Fruit fly (Drosophila melanogaster) whole organism, wandering third instar larva: ENCODE measurements around the gene Ocrl.

Experiments
- Abd-B ChIP-seq: fragments of >200 bp; optimal IDR thresholded peaks from 2 replicates; lab custom pipeline; 2017; ENCODE audit warnings: missing biosample characterization, missing genetic modification characterization
- CG32264 ChIP-seq: fragments of 200-800 bp; sonication (Bioruptor generic); optimal IDR thresholded peaks from 2 replicates; lab custom pipeline; 2016; ENCODE audit warnings: missing biosample characterization, missing genetic modification characterization
- CG9705 ChIP-seq: fragments of 200-800 bp; sonication (Bioruptor generic); optimal IDR thresholded peaks from 2 replicates; lab custom pipeline; 2018; ENCODE audit warnings: missing biosample characterization, mild to moderate bottlenecking, missing genetic modification characterization
- CrebA ChIP-seq: fragments of 200-800 bp; sonication (Bioruptor generic); optimal IDR thresholded peaks from 2 replicates; lab custom pipeline; 2016; ENCODE audit warnings: missing biosample characterization, mild to moderate bottlenecking, missing genetic modification characterization, borderline replicate concordance
- Dfd ChIP-seq: fragments of >200 bp; optimal IDR thresholded peaks from 2 replicates; lab custom pipeline; 2017; ENCODE audit warnings: missing biosample characterization, missing genetic modification characterization
- Dif ChIP-seq: fragments of 200-275, 200-300 bp; sonication (Bioruptor generic); optimal IDR thresholded peaks from 2 replicates; lab custom pipeline; 2018; ENCODE audit warnings: missing biosample characterization, missing genetic modification characterization; ENCODE audit not compliant: partially characterized antibody
- GATAd ChIP-seq: sonication (Bioruptor generic); optimal IDR thresholded peaks from 2 replicates; lab custom pipeline; 2016; ENCODE audit warnings: missing biosample characterization, missing genetic modification characterization
- HLH106 ChIP-seq: fragments of 200-800 bp; optimal IDR thresholded peaks from 3 replicates; lab custom pipeline; 2019; ENCODE audit warnings: missing biosample characterization, mild to moderate bottlenecking, missing genetic modification characterization, moderate library complexity
- Hnf4 ChIP-seq: fragments of 200-800 bp; sonication (Bioruptor generic); optimal IDR thresholded peaks from 2 replicates; lab custom pipeline; 2016; ENCODE audit warnings: missing biosample characterization, mild to moderate bottlenecking, missing genetic modification characterization
- Hr78 ChIP-seq: fragments of >200 bp; optimal IDR thresholded peaks from 2 replicates; lab custom pipeline; 2017; ENCODE audit warnings: missing biosample characterization, missing genetic modification characterization
- Hr83 ChIP-seq: fragments of 200-300 bp; sonication (Bioruptor generic); optimal IDR thresholded peaks from 2 replicates; lab custom pipeline; 2016; ENCODE audit warnings: missing biosample characterization, mild to moderate bottlenecking, missing genetic modification characterization, moderate library complexity; ENCODE audit not compliant: poor library complexity, severe bottlenecking
- Jra ChIP-seq: sonication (Bioruptor generic); optimal IDR thresholded peaks from 2 replicates; lab custom pipeline; 2016; ENCODE audit warnings: missing biosample characterization, missing genetic modification characterization
- Mio ChIP-seq: sonication (Bioruptor generic); optimal IDR thresholded peaks from 2 replicates; lab custom pipeline; 2016; ENCODE audit warnings: missing biosample characterization, missing genetic modification characterization
- Myc ChIP-seq: fragments of >200 bp; optimal IDR thresholded peaks from 2 replicates; lab custom pipeline; 2017
- N ChIP-seq: fragments of >200 bp; optimal IDR thresholded peaks from 2 replicates; lab custom pipeline; 2018; ENCODE audit warnings: missing biosample characterization, missing external identifiers, missing genetic modification characterization
- OdsH ChIP-seq: fragments of 200-800 bp; sonication (Bioruptor generic); optimal IDR thresholded peaks from 2 replicates; lab custom pipeline; 2016; ENCODE audit warnings: missing biosample characterization, mild to moderate bottlenecking, missing genetic modification characterization
- Rel ChIP-seq, 2 experiments: fragments of 200-800 bp; sonication (Bioruptor generic) in 1 of 2; optimal IDR thresholded peaks; 2 replicates in 1 of 2; 3 replicates in 1 of 2; lab custom pipeline; 2016 to 2019; ENCODE audit warnings: mild to moderate bottlenecking in 2 of 2, missing biosample characterization in 2 of 2, missing genetic modification characterization in 2 of 2, moderate library complexity in 1 of 2
- Sp1 ChIP-seq: fragments of 200-800 bp; sonication (Bioruptor generic); optimal IDR thresholded peaks from 3 replicates; lab custom pipeline; 2019; ENCODE audit warnings: missing biosample characterization, mild to moderate bottlenecking, missing genetic modification characterization, moderate library complexity
- Vsx2 ChIP-seq: fragments of 200-300, 225-300 bp; sonication (Bioruptor generic); optimal IDR thresholded peaks from 2 replicates; lab custom pipeline; 2018; ENCODE audit warnings: missing biosample characterization, missing genetic modification characterization; ENCODE audit not compliant: partially characterized antibody
- br ChIP-seq: fragments of 200-800 bp; sonication (Bioruptor generic); optimal IDR thresholded peaks from 2 replicates; lab custom pipeline; 2016; ENCODE audit warnings: missing biosample characterization, missing genetic modification characterization
- brk ChIP-seq: fragments of 200-800 bp; sonication (Bioruptor generic); optimal IDR thresholded peaks from 2 replicates; lab custom pipeline; 2016; ENCODE audit warnings: missing biosample characterization, mild to moderate bottlenecking, missing genetic modification characterization
- dl ChIP-seq, 2 experiments: fragments of 175-275, 200-275 bp in 1 of 2; fragments of 200-275 bp in 1 of 2; sonication (Bioruptor generic); optimal IDR thresholded peaks; lab custom pipeline; 2018; ENCODE audit warnings: mild to moderate bottlenecking in 2 of 2, missing biosample characterization in 2 of 2, missing genetic modification characterization in 2 of 2, moderate library complexity in 2 of 2; ENCODE audit not compliant: partially characterized antibody in 2 of 2, insufficient read depth in 1 of 2
- dmrt93B ChIP-seq: fragments of 200-800 bp; sonication (Bioruptor generic); optimal IDR thresholded peaks from 2 replicates; lab custom pipeline; 2018; ENCODE audit warnings: missing biosample characterization, mild to moderate bottlenecking, missing genetic modification characterization
- dsf ChIP-seq: sonication (Bioruptor generic); optimal IDR thresholded peaks from 2 replicates; lab custom pipeline; 2016; ENCODE audit warnings: missing biosample characterization, missing genetic modification characterization, borderline replicate concordance
- ey ChIP-seq: fragments of 200-800 bp; sonication (Bioruptor generic); optimal IDR thresholded peaks from 2 replicates; lab custom pipeline; 2016; ENCODE audit warnings: missing biosample characterization, missing genetic modification characterization
- foxo ChIP-seq, 2 experiments: fragments of 200-800 bp; sonication (Bioruptor generic); optimal IDR thresholded peaks; 2 replicates in 1 of 2; 3 replicates in 1 of 2; lab custom pipeline; 2016 to 2017; ENCODE audit warnings: missing biosample characterization in 2 of 2, missing genetic modification characterization in 2 of 2
- fru ChIP-seq: fragments of 200-800 bp; sonication (Bioruptor generic); optimal IDR thresholded peaks from 3 replicates; lab custom pipeline; 2016; ENCODE audit warnings: missing biosample characterization, mild to moderate bottlenecking, missing genetic modification characterization
- h ChIP-seq: fragments of 200-800 bp; sonication (Bioruptor generic); optimal IDR thresholded peaks from 3 replicates; lab custom pipeline; 2016; ENCODE audit warnings: missing biosample characterization, mild to moderate bottlenecking, missing genetic modification characterization
- jim ChIP-seq: fragments of 175-275, 200-325 bp; sonication (Bioruptor generic); optimal IDR thresholded peaks from 2 replicates; lab custom pipeline; 2016; ENCODE audit warnings: missing biosample characterization, mild to moderate bottlenecking, missing genetic modification characterization
- lola ChIP-seq: fragments of >200 bp; optimal IDR thresholded peaks from 2 replicates; lab custom pipeline; 2017; ENCODE audit warnings: missing biosample characterization, missing genetic modification characterization
- pan ChIP-seq: fragments of >200 bp; optimal IDR thresholded peaks from 2 replicates; lab custom pipeline; 2017
- psq ChIP-seq: fragments of 200-800 bp; sonication (Bioruptor generic); optimal IDR thresholded peaks from 3 replicates; lab custom pipeline; 2017; ENCODE audit warnings: missing biosample characterization, mild to moderate bottlenecking, missing genetic modification characterization, moderate library complexity
- rgr ChIP-seq: fragments of 200-800 bp; sonication (Bioruptor generic); optimal IDR thresholded peaks from 3 replicates; lab custom pipeline; 2016; ENCODE audit warnings: missing biosample characterization, mild to moderate bottlenecking, missing genetic modification characterization
- sage ChIP-seq: fragments of 200-800 bp; sonication (Bioruptor generic); optimal IDR thresholded peaks from 2 replicates; lab custom pipeline; 2016; ENCODE audit warnings: missing biosample characterization, mild to moderate bottlenecking, missing genetic modification characterization
- sv ChIP-seq: fragments of 200-800 bp; sonication (Bioruptor generic); optimal IDR thresholded peaks from 3 replicates; lab custom pipeline; 2016; ENCODE audit warnings: missing biosample characterization, missing genetic modification characterization
- tai ChIP-seq: sonication (Bioruptor generic); optimal IDR thresholded peaks from 2 replicates; lab custom pipeline; 2016; ENCODE audit warnings: missing biosample characterization, missing genetic modification characterization
- usp ChIP-seq: fragments of >200 bp; optimal IDR thresholded peaks from 2 replicates; lab custom pipeline; 2017; ENCODE audit warnings: missing biosample characterization, missing genetic modification characterization
- woc ChIP-seq: sonication (Bioruptor generic); optimal IDR thresholded peaks from 2 replicates; lab custom pipeline; 2016; ENCODE audit warnings: missing biosample characterization, mild to moderate bottlenecking, missing genetic modification characterization

Ocrl gene

dm6 chrX:1941669-1942092, 18.9 kb downstream of the Ocrl start, which contains the start of gene Hr4:
Hr4 (plus strand) TSS chrX:1941940.
- TF ChIP-seq foxo (GFP tag; optimal IDR thresholded peaks at IDR 0.05; lab: Kevin White, UChicago) (no peak), tai (GFP tag; lab: Kevin White, UChicago) (no peak), pan (no peak), Hr78 (GFP tag; lab: Kevin White, UChicago) (no peak), Sp1 (GFP tag; lab: Kevin White, UChicago) (peak; percentile 34), sv (GFP tag; lab: Kevin White, UChicago) (no peak), Hnf4 (GFP tag; lab: Kevin White, UChicago) (no peak), Dif (peak; percentile 78), sage (peak; percentile 61), dl (GFP tag; optimal IDR thresholded peaks at IDR 0.05; lab: Kevin White, UChicago; ENCODE audit: insufficient read depth in 1 of 2, partially characterized antibody in 2 of 2) (peak; percentile 79), Hr83 (GFP tag; lab: Kevin White, UChicago) (peak; percentile 2), brk (GFP tag; lab: Kevin White, UChicago) (peak; percentile 30), jim (GFP tag; lab: Kevin White, UChicago) (no peak), Myc (lab: Kevin White, UChicago) (no peak), fru (no peak), Jra (GFP tag; lab: Kevin White, UChicago) (no peak), Vsx2 (GFP tag; lab: Kevin White, UChicago) (no peak), Dfd (no peak), Rel (GFP tag; optimal IDR thresholded peaks at IDR 0.05; lab: Kevin White, UChicago) (no peak), Rel (tag; optimal IDR thresholded peaks at IDR 0.05; lab: Kevin White, UChicago) (peak; percentile 16)

- TF ChIP-seq Dif (peak; percentile 65), lola (no peak), dsf (GFP tag; lab: Kevin White, UChicago) (no peak), CG9705 (peak; percentile 41), psq (peak; percentile 64), usp (no peak), Abd-B (GFP tag; lab: Kevin White, UChicago) (no peak), Hr78 (GFP tag; lab: Kevin White, UChicago) (no peak), Sp1 (GFP tag; lab: Kevin White, UChicago) (peak; percentile 79), Hnf4 (GFP tag; lab: Kevin White, UChicago) (peak; percentile 47), sv (GFP tag; lab: Kevin White, UChicago) (peak; percentile 76), h (GFP tag; lab: Kevin White, UChicago) (peak; percentile 85), Myc (lab: Kevin White, UChicago) (no peak), Rel (GFP tag; optimal IDR thresholded peaks at IDR 0.05; lab: Kevin White, UChicago) (peak; percentile 29), Rel (tag; optimal IDR thresholded peaks at IDR 0.05; lab: Kevin White, UChicago) (peak; percentile 59), sage (peak; percentile 7), Hr83 (GFP tag; lab: Kevin White, UChicago) (no peak), ey (GFP tag; lab: Kevin White, UChicago) (peak; percentile 80), Dfd (peak; percentile 92), CrebA (GFP tag; lab: Kevin White, UChicago) (no peak), tai (GFP tag; lab: Kevin White, UChicago) (peak; percentile 37), dmrt93B (GFP tag; lab: Kevin White, UChicago) (peak; percentile 74), br (GFP tag; lab: Kevin White, UChicago) (peak; percentile 84), rgr (peak; percentile 67), OdsH (GFP tag; lab: Kevin White, UChicago) (peak; percentile 75), HLH106 (tag; lab: Kevin White, UChicago) (peak; percentile 80), brk (GFP tag; lab: Kevin White, UChicago) (peak; percentile 21), Mio (GFP tag; lab: Kevin White, UChicago) (no peak), Jra (GFP tag; lab: Kevin White, UChicago) (peak; percentile 54), dl (GFP tag; optimal IDR thresholded peaks at IDR 0.05; lab: Kevin White, UChicago; ENCODE audit: insufficient read depth in 1 of 2, partially characterized antibody in 2 of 2) (peak; percentile 43 to 76), GATAd (no peak), foxo (GFP tag; optimal IDR thresholded peaks at IDR 0.05; lab: Kevin White, UChicago) (peak in 1 of 2 experiments; percentile 72), jim (GFP tag; lab: Kevin White, UChicago) (no peak), woc (peak; percentile 82), Vsx2 (GFP tag; lab: Kevin White, UChicago) (no peak), fru (peak; percentile 81), pan (no peak), CG32264 (GFP tag; lab: Kevin White, UChicago) (peak; percentile 33), N (GFP tag; lab: Kevin White, UChicago) (no peak)
Observed at dm6 chrX:1943337-1944244, 20.8 kb downstream of the Ocrl start.
